Fruit fly (Drosophila melanogaster): ENCODE results near the gene CG12637.

CG12637 gene

DNA sequence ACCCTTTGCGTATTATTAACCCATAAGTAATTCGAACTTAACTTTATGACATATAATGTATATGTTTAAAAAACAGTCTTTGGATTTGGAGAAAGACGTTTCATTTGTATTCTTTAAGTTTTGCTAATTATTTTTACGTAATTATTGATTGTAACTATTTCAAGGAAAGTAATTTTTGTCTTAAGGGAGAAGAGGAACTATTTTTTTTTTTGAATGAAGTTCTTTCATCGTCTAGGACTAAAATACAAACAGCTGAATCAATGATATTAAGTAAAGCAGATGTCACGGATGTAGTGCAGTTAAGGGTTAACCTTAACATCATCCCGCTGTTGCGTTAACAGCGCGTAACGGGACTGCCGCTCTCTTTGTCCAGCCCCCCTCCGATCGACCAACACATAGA lies 44.4 kb downstream of the CG12637 start (continued):
- TF ChIP-seq Abd-B (GFP tag; optimal IDR thresholded peaks at IDR 0.05), result peak; percentile 3
- TF ChIP-seq CG1233 (GFP tag; optimal IDR thresholded peaks at IDR 0.05), result no peak
- TF ChIP-seq CG2199 (GFP tag; IDR thresholded peaks at IDR 0.05), result no peak
- no peak for TF ChIP-seq YL-1 (GFP tag; optimal IDR thresholded peaks at IDR 0.05)
- no peak for TF ChIP-seq CG4404 (GFP tag; IDR thresholded peaks at IDR 0.05)
- TF ChIP-seq CG15479 (GFP tag; optimal IDR thresholded peaks at IDR 0.05), result no peak
- TF ChIP-seq sens-2 (GFP tag; IDR thresholded peaks at IDR 0.05), result no peak
- no peak for TF ChIP-seq kah (GFP tag; optimal IDR thresholded peaks at IDR 0.05)
- no peak for TF ChIP-seq luna (GFP tag; optimal IDR thresholded peaks at IDR 0.05)
- no peak for TF ChIP-seq CG6813 (GFP tag; optimal IDR thresholded peaks at IDR 0.05)
- TF ChIP-seq HmgD (GFP tag; optimal IDR thresholded peaks at IDR 0.05), result no peak
- no peak for TF ChIP-seq odd (GFP tag; optimal IDR thresholded peaks at IDR 0.05)
- no peak for TF ChIP-seq CG6765 (GFP tag; optimal IDR thresholded peaks at IDR 0.05)
- TF ChIP-seq otp (GFP tag; IDR thresholded peaks at IDR 0.05), result no peak
- peak; percentile 47; the same call in 2 of the 3 replicates for TF ChIP-seq row (GFP tag; IDR thresholded peaks at IDR 0.05)
- TF ChIP-seq usp (GFP tag; optimal IDR thresholded peaks at IDR 0.05), result no peak
- peak; percentile 33; the same call in 1 of the 2 replicates for TF ChIP-seq Ptx1 (GFP tag; IDR thresholded peaks at IDR 0.05)
- no peak for TF ChIP-seq Trl (optimal IDR thresholded peaks at IDR 0.05)
- peak; percentile 45 for TF ChIP-seq Trl (GFP tag; optimal IDR thresholded peaks at IDR 0.05)
- TF ChIP-seq Hmx (GFP tag; optimal IDR thresholded peaks at IDR 0.05), result peak; percentile 21
- TF ChIP-seq CG6854 (GFP tag; optimal IDR thresholded peaks at IDR 0.05), result peak; percentile 58
- TF ChIP-seq CG30431 (GFP tag; optimal IDR thresholded peaks at IDR 0.05), result peak; percentile 3
- no peak for TF ChIP-seq Drgx (GFP tag; IDR thresholded peaks at IDR 0.05)
- peak; percentile 44 for TF ChIP-seq CG13775 (GFP tag; optimal IDR thresholded peaks at IDR 0.05)
- no peak for TF ChIP-seq h (optimal IDR thresholded peaks at IDR 0.05)
- peak; percentile 53; the same call in 1 of the 3 replicates for TF ChIP-seq dysf (GFP tag; IDR thresholded peaks at IDR 0.05)
- TF ChIP-seq Fer1 (GFP tag; optimal IDR thresholded peaks at IDR 0.05), result peak; percentile 60
- TF ChIP-seq Nf-YB (GFP tag; optimal IDR thresholded peaks at IDR 0.05), result peak; percentile 38
- no peak for TF ChIP-seq tap (tag; optimal IDR thresholded peaks at IDR 0.05)
- TF ChIP-seq chm (GFP tag; IDR thresholded peaks at IDR 0.05), result no peak
- peak; percentile 55 for TF ChIP-seq CG13424 (tag; optimal IDR thresholded peaks at IDR 0.05)
- no peak for TF ChIP-seq toy (GFP tag; IDR thresholded peaks at IDR 0.05)
- TF ChIP-seq caup (GFP tag; optimal IDR thresholded peaks at IDR 0.05; ENCODE audit: severe bottlenecking), result peak; percentile 51
- TF ChIP-seq E2f2 (GFP tag; IDR thresholded peaks at IDR 0.05), result no peak; the same call in 1 of the 2 replicates
- peak; percentile 67 for TF ChIP-seq Hmr (GFP tag; optimal IDR thresholded peaks at IDR 0.05)
- TF ChIP-seq ase (GFP tag; IDR thresholded peaks at IDR 0.05), result no peak
- no peak for TF ChIP-seq sima (GFP tag; optimal IDR thresholded peaks at IDR 0.05)
- no peak for TF ChIP-seq crc (GFP tag; optimal IDR thresholded peaks at IDR 0.05)
- peak; percentile 30 for TF ChIP-seq bab2 (GFP tag; optimal IDR thresholded peaks at IDR 0.05)
- no peak for TF ChIP-seq CG2875 (GFP tag; optimal IDR thresholded peaks at IDR 0.05)
- peak; percentile 42 for TF ChIP-seq tin (GFP tag; optimal IDR thresholded peaks at IDR 0.05)
- no peak for TF ChIP-seq Dbx (GFP tag; IDR thresholded peaks at IDR 0.05)
- peak; percentile 35 for TF ChIP-seq Xbp1 (GFP tag; optimal IDR thresholded peaks at IDR 0.05)
- no peak for TF ChIP-seq stwl (tag; optimal IDR thresholded peaks at IDR 0.05)
- no peak for TF ChIP-seq repo (GFP tag; optimal IDR thresholded peaks at IDR 0.05)
- TF ChIP-seq Aef1 (GFP tag; IDR thresholded peaks at IDR 0.05), result no peak
- no peak for TF ChIP-seq amos (GFP tag; IDR thresholded peaks at IDR 0.05; ENCODE audit: partially characterized antibody)
- TF ChIP-seq Sry-β (GFP tag; optimal IDR thresholded peaks at IDR 0.05), result no peak
- no peak for TF ChIP-seq ftz-f1 (GFP tag; optimal IDR thresholded peaks at IDR 0.05)
- peak; percentile 50 for TF ChIP-seq CG18476 (GFP tag; optimal IDR thresholded peaks at IDR 0.05)
- TF ChIP-seq CG10147 (GFP tag; optimal IDR thresholded peaks at IDR 0.05), result peak; percentile 74
- TF ChIP-seq gsb-n (tag; optimal IDR thresholded peaks at IDR 0.05), result peak; percentile 34
- TF ChIP-seq cg (GFP tag; optimal IDR thresholded peaks at IDR 0.05), result no peak
